Worm (Caenorhabditis elegans) whole organism, L4/young adult: Measurements from ENCODE around the gene sru-8.

Experiments used
- W03F9.2 ChIP-seq: fragments of 150-350 bp; optimal IDR thresholded peaks from 2 replicates; lab custom pipeline; 2014; ENCODE audit warnings: missing biosample characterization, missing genetic modification characterization
- dao-5 ChIP-seq: sonication (generic microtip); optimal IDR thresholded peaks from 2 replicates; lab custom pipeline; 2016; ENCODE audit warnings: missing genotype, missing genetic modification characterization, moderate library complexity, missing compliant biosample characterization
- him-1 ChIP-seq: sonication (generic microtip); optimal IDR thresholded peaks from 2 replicates; lab custom pipeline; 2016; ENCODE audit warnings: missing genotype, missing genetic modification reagents, missing genetic modification characterization, missing compliant biosample characterization

DNA sequence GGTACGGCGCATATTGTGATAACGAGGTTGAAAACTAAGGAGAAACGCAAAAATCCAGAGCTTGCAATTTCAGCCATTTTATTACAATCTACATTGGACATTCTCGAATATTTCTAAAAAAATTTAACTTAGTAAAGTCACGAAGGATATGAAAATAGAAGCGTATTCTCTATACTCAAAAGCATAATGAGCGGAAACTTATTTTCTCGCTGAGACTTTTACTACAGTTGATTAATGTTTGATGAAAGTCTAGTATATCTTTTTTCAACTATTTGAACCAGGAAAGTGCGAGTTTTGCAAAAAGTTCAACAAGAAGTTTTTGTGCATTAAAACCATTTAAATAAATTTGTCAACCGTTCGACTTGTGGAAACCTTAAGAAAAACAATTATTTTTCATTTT, 27.7 kb downstream of the sru-8 start, which contains the start of gene srab-18:
- no peak for TF ChIP-seq dao-5 (tag; lab: Kevin White, UChicago)
- no peak for TF ChIP-seq him-1 (tag; lab: Kevin White, UChicago)
- no peak for TF ChIP-seq W03F9.2
